Worm (Caenorhabditis elegans) whole organism, L1 larva: ENCODE measurements around the gene ZK353.3.
A peak's percentile ranks its signal among the peaks of the same experiment; 100 is the strongest.

Experiments used
- C04F5.9 ChIP-seq: sonication (generic microtip); optimal IDR thresholded peaks from 2 replicates; lab custom pipeline; 2016; ENCODE audit warnings: missing genetic modification characterization, missing compliant biosample characterization
- C16A3.4 ChIP-seq: fragments of 150-350 bp; optimal IDR thresholded peaks from 2 replicates; lab custom pipeline; 2014; ENCODE audit warnings: missing biosample characterization, missing genetic modification characterization
- F16B12.6 ChIP-seq: fragments of 150-350 bp; optimal IDR thresholded peaks from 2 replicates; lab custom pipeline; 2014; ENCODE audit warnings: missing biosample characterization, missing genetic modification characterization
- Y116A8C.19 ChIP-seq: sonication (generic microtip); optimal IDR thresholded peaks from 2 replicates; lab custom pipeline; 2016; ENCODE audit warnings: missing compliant biosample characterization, missing genetic modification characterization, borderline replicate concordance
- aha-1 ChIP-seq: fragments of 150-350 bp; optimal IDR thresholded peaks from 2 replicates; lab custom pipeline; 2014; ENCODE audit warnings: missing biosample characterization, missing genetic modification characterization
- ama-1 ChIP-seq: fragments of 150-350 bp; optimal IDR thresholded peaks from 2 replicates; lab custom pipeline; 2014
- blmp-1 ChIP-seq: fragments of 150-350 bp; optimal IDR thresholded peaks from 2 replicates; lab custom pipeline; 2014; ENCODE audit warnings: missing biosample characterization, missing genetic modification characterization
- ceh-63 ChIP-seq: fragments of 200-800 bp; sonication (Bioruptor generic); optimal IDR thresholded peaks from 2 replicates; lab custom pipeline; 2018; ENCODE audit warnings: mild to moderate bottlenecking, missing genetic modification characterization, missing compliant biosample characterization
- ceh-8 ChIP-seq: fragments of 200-800 bp; sonication (Bioruptor generic); optimal IDR thresholded peaks from 2 replicates; lab custom pipeline; 2018; ENCODE audit warnings: mild to moderate bottlenecking, missing genetic modification characterization, moderate library complexity, missing compliant biosample characterization
- ceh-82 ChIP-seq, 3 experiments: fragments of 150-350 bp in 1 of 3; sonication (generic microtip) in 2 of 3; optimal IDR thresholded peaks; 2 replicates each; lab custom pipeline; 2014 to 2017; ENCODE audit warnings: missing biosample characterization in 3 of 3, missing genetic modification characterization in 3 of 3
- ceh-90 ChIP-seq: sonication (generic microtip); optimal IDR thresholded peaks from 2 replicates; lab custom pipeline; 2016; ENCODE audit warnings: missing genetic modification characterization, missing compliant biosample characterization
- ces-1 ChIP-seq: fragments of 150-350 bp; optimal IDR thresholded peaks from 2 replicates; lab custom pipeline; 2014; ENCODE audit warnings: missing biosample characterization, missing genetic modification reagents, missing genetic modification characterization
- elt-2 ChIP-seq: sonication (generic microtip); optimal IDR thresholded peaks from 2 replicates; lab custom pipeline; 2016; ENCODE audit warnings: missing genetic modification characterization, mild to moderate bottlenecking, inconsistent platforms, missing compliant biosample characterization, missing genetic modification reagents
- ets-5 ChIP-seq: fragments of 200-800 bp; sonication (Bioruptor generic); IDR thresholded peaks from 2 replicates; pipeline ENCODE4 v1.3.6; 2022; ENCODE audit warnings: missing genetic modification characterization, missing compliant biosample characterization
- fkh-8 ChIP-seq: sonication (generic microtip); optimal IDR thresholded peaks from 2 replicates; lab custom pipeline; 2016; ENCODE audit warnings: mild to moderate bottlenecking, missing genetic modification characterization, missing compliant biosample characterization
- fos-1 ChIP-seq: fragments of 150-350 bp; optimal IDR thresholded peaks from 2 replicates; lab custom pipeline; 2014; ENCODE audit warnings: missing biosample characterization, missing genetic modification characterization
- grh-1 ChIP-seq: fragments of 200-800 bp; sonication (Bioruptor generic); IDR thresholded peaks from 2 replicates; pipeline ENCODE4 v1.3.6; 2022; ENCODE audit warnings: missing genetic modification reagents, missing genetic modification characterization, missing compliant biosample characterization
- hlh-4 ChIP-seq: sonication (generic microtip); optimal IDR thresholded peaks from 2 replicates; lab custom pipeline; 2016; ENCODE audit warnings: mild to moderate bottlenecking, missing genetic modification characterization, missing compliant biosample characterization
- hpl-2 ChIP-seq: fragments of 150-350 bp; optimal IDR thresholded peaks from 2 replicates; lab custom pipeline; 2014; ENCODE audit warnings: missing biosample characterization, missing genetic modification reagents, missing genetic modification characterization
- isw-1 ChIP-seq: fragments of 200-800 bp; sonication (Bioruptor generic); IDR thresholded peaks from 2 replicates; pipeline ENCODE4 v1.3.6; 2022; ENCODE audit warnings: missing genetic modification characterization, missing compliant biosample characterization
- lin-14 ChIP-seq: fragments of 200-800 bp; sonication (Bioruptor generic); optimal IDR thresholded peaks from 2 replicates; lab custom pipeline; 2018; ENCODE audit warnings: mild to moderate bottlenecking, missing genetic modification characterization, moderate library complexity, missing compliant biosample characterization
- lin-15B ChIP-seq: fragments of 150-350 bp; sonication (generic microtip); optimal IDR thresholded peaks from 3 replicates; lab custom pipeline; 2014; ENCODE audit warnings: missing biosample characterization, missing genetic modification characterization
- lin-35 ChIP-seq, 2 experiments: fragments of 150-350 bp; optimal IDR thresholded peaks; 2 replicates each; lab custom pipeline; 2014; ENCODE audit warnings: missing biosample characterization in 2 of 2, missing genetic modification characterization in 2 of 2, missing genetic modification reagents in 2 of 2
- lin-39 ChIP-seq: fragments of 150-350 bp; optimal IDR thresholded peaks from 2 replicates; lab custom pipeline; 2014; ENCODE audit warnings: missing biosample characterization, missing genetic modification reagents, missing genetic modification characterization
- lir-3 ChIP-seq: sonication (generic microtip); optimal IDR thresholded peaks from 2 replicates; lab custom pipeline; 2016; ENCODE audit warnings: mild to moderate bottlenecking, missing genetic modification characterization, moderate library complexity, missing compliant biosample characterization; ENCODE audit not compliant: poor library complexity
- lsy-2 ChIP-seq, 2 experiments: fragments of 150-350 bp; optimal IDR thresholded peaks; 2 replicates each; lab custom pipeline; 2014; ENCODE audit warnings: missing biosample characterization in 2 of 2, missing genetic modification characterization in 2 of 2
- mab-9 ChIP-seq: fragments of 200-800 bp; sonication (Bioruptor generic); IDR thresholded peaks from 2 replicates; pipeline ENCODE4 v1.3.6; 2022; ENCODE audit warnings: missing genetic modification reagents, missing genetic modification characterization, missing compliant biosample characterization
- mdl-1 ChIP-seq, 2 experiments: fragments of 150-350 bp; optimal IDR thresholded peaks; 2 replicates each; lab custom pipeline; 2014 to 2017; ENCODE audit warnings: missing biosample characterization in 2 of 2, missing genetic modification characterization in 2 of 2, inconsistent platforms in 1 of 2
- nhr-12 ChIP-seq: sonication (generic microtip); optimal IDR thresholded peaks from 2 replicates; lab custom pipeline; 2017; ENCODE audit warnings: missing biosample characterization, missing genetic modification characterization
- nhr-19 ChIP-seq: fragments of 200-800 bp; sonication (Bioruptor generic); conservative IDR thresholded peaks from 2 replicates; pipeline ENCODE4 v1.3.6; 2022; ENCODE audit warnings: missing genetic modification characterization, missing compliant biosample characterization
- nhr-20 ChIP-seq: sonication (generic microtip); optimal IDR thresholded peaks from 2 replicates; lab custom pipeline; 2016; ENCODE audit warnings: mild to moderate bottlenecking, missing genetic modification characterization, missing compliant biosample characterization
- nhr-237 ChIP-seq: fragments of 150-350 bp; optimal IDR thresholded peaks from 2 replicates; lab custom pipeline; 2014; ENCODE audit warnings: missing biosample characterization, missing genetic modification characterization
- nhr-28 ChIP-seq: fragments of 150-350 bp; optimal IDR thresholded peaks from 2 replicates; lab custom pipeline; 2014; ENCODE audit warnings: missing biosample characterization, missing genetic modification characterization
- nhr-76 ChIP-seq: sonication (generic microtip); optimal IDR thresholded peaks from 2 replicates; lab custom pipeline; 2017; ENCODE audit warnings: missing biosample characterization, missing genetic modification characterization
- nhr-77 ChIP-seq: fragments of 150-350 bp; optimal IDR thresholded peaks from 2 replicates; lab custom pipeline; 2014; ENCODE audit warnings: missing biosample characterization, missing genetic modification characterization
- nhr-84 ChIP-seq: sonication (generic microtip); optimal IDR thresholded peaks from 2 replicates; lab custom pipeline; 2017; ENCODE audit warnings: missing biosample characterization, missing genetic modification characterization
- nhr-90 ChIP-seq: sonication (generic microtip); optimal IDR thresholded peaks from 2 replicates; lab custom pipeline; 2016; ENCODE audit warnings: mild to moderate bottlenecking, missing genetic modification characterization, missing compliant biosample characterization; ENCODE audit not compliant: poor library complexity
- pag-3 ChIP-seq: sonication (generic microtip); optimal IDR thresholded peaks from 2 replicates; lab custom pipeline; 2017; ENCODE audit warnings: missing genetic modification characterization, mild to moderate bottlenecking, missing compliant biosample characterization, antibody characterized with exemption, borderline replicate concordance; ENCODE audit not compliant: insufficient read depth
- pax-3 ChIP-seq: fragments of 200-800 bp; sonication (Bioruptor generic); optimal IDR thresholded peaks from 2 replicates; lab custom pipeline; 2018; ENCODE audit warnings: mild to moderate bottlenecking, missing genetic modification characterization, moderate library complexity, missing compliant biosample characterization
- pqm-1 ChIP-seq: sonication (generic microtip); optimal IDR thresholded peaks from 3 replicates; lab custom pipeline; 2017; ENCODE audit warnings: missing biosample characterization, missing genetic modification characterization
- rnt-1 ChIP-seq: sonication (generic microtip); optimal IDR thresholded peaks from 2 replicates; lab custom pipeline; 2016; ENCODE audit warnings: mild to moderate bottlenecking, missing genetic modification characterization, moderate library complexity, missing compliant biosample characterization
- skn-1 ChIP-seq: fragments of 150-350 bp; optimal IDR thresholded peaks from 2 replicates; lab custom pipeline; 2014; ENCODE audit warnings: missing biosample characterization, missing genetic modification characterization
- snpc-4 ChIP-seq: fragments of 150-350 bp; optimal IDR thresholded peaks from 2 replicates; lab custom pipeline; 2014; ENCODE audit warnings: missing biosample characterization, missing genetic modification characterization
- snu-23 ChIP-seq: sonication (generic microtip); optimal IDR thresholded peaks from 2 replicates; lab custom pipeline; 2016; ENCODE audit warnings: missing genetic modification characterization, missing compliant biosample characterization
- sox-4 ChIP-seq: sonication (generic microtip); optimal IDR thresholded peaks from 2 replicates; lab custom pipeline; 2016; ENCODE audit warnings: missing genetic modification characterization, missing compliant biosample characterization
- swsn-7 ChIP-seq: sonication (generic microtip); optimal IDR thresholded peaks from 2 replicates; lab custom pipeline; 2016; ENCODE audit warnings: missing genetic modification characterization, missing compliant biosample characterization
- tbx-2 ChIP-seq: sonication (generic microtip); optimal IDR thresholded peaks from 2 replicates; lab custom pipeline; 2016; ENCODE audit warnings: missing genetic modification characterization, missing compliant biosample characterization
- tlp-1 ChIP-seq: fragments of 150-350 bp; optimal IDR thresholded peaks from 2 replicates; lab custom pipeline; 2014; ENCODE audit warnings: missing biosample characterization, missing genetic modification characterization
- unc-130 ChIP-seq: fragments of 150-350 bp; optimal IDR thresholded peaks from 2 replicates; lab custom pipeline; 2017; ENCODE audit warnings: missing biosample characterization, missing genetic modification characterization, inconsistent platforms
- xbp-1 ChIP-seq: sonication (generic microtip); optimal IDR thresholded peaks from 2 replicates; lab custom pipeline; 2016; ENCODE audit warnings: missing genetic modification characterization, missing compliant biosample characterization
- zip-4 ChIP-seq: fragments of 200-800 bp; sonication (Bioruptor generic); optimal IDR thresholded peaks from 2 replicates; lab custom pipeline; 2018; ENCODE audit warnings: mild to moderate bottlenecking, missing genetic modification characterization, moderate library complexity, missing compliant biosample characterization
- ztf-4 ChIP-seq: fragments of 150-350 bp; optimal IDR thresholded peaks from 2 replicates; lab custom pipeline; 2014; ENCODE audit warnings: missing biosample characterization, missing genetic modification characterization

ZK353.3 gene

DNA sequence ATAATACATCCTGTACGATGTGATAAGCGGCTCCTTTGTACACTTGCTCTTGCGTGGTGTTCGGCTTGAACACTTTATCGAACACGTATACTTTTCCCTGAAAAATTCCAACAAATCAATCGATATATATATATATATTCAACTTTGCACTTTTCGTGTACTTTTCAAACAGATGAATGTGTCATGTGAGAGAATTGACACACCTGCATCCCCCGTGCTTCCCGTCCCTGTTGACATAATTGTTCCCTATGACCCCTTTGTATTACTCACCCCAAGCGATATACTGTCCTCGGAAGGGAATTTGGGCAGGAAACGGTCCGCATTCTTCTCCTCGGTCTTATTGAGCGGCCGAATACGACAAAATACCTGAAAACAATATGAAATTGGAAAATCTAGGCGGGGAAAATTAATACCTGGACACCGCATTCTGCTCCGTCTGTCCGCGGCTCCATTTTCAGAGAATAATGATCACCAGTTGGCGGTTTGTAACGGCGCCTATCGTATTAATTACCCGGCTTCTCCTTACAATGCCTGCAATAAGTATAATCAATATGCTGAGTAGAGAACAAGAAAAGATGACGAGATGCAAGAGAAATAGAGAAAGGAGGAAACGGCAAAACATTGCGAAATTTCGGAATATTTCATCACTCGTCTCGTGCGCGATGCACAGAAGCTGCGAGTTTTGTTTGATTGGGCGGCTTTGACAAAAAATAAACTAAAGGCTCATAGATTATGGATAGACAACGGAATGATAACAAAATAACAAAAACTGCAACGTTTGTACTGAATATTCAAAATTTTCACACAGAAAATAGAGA is 40.9 kb upstream of the ZK353.3 start, which contains the start of gene unc-116 (continued):
- TF ChIP-seq mdl-1 (tag; optimal IDR thresholded peaks at IDR 0.05; lab: Kevin White, UChicago) (peak in 1 of 2 experiments; percentile 74), pag-3 (tag; lab: Kevin White, UChicago) (no peak), pqm-1 (tag; lab: Kevin White, UChicago) (no peak), ceh-90 (no peak), lin-39 (no peak), elt-2 (tag; lab: Kevin White, UChicago) (no peak), ceh-63 (GFP tag; lab: Kevin White, UChicago) (no peak), nhr-20 (tag; lab: Kevin White, UChicago) (no peak), lin-14 (GFP tag; lab: Kevin White, UChicago) (peak; percentile 75), snu-23 (GFP tag; lab: Kevin White, UChicago) (peak; percentile 5), C16A3.4 (tag; lab: Kevin White, UChicago) (peak; percentile 34), hlh-4 (tag; lab: Kevin White, UChicago) (no peak), ces-1 (GFP tag; lab: Kevin White, UChicago) (no peak), lir-3 (tag; lab: Kevin White, UChicago) (peak; percentile 22), rnt-1 (tag; lab: Kevin White, UChicago) (no peak), ceh-82 (tag; optimal IDR thresholded peaks at IDR 0.05; lab: Kevin White, UChicago) (peak; percentile 50 to 72 (median 58)), tlp-1 (no peak), C04F5.9 (tag; lab: Kevin White, UChicago) (no peak), nhr-28 (tag; lab: Kevin White, UChicago) (no peak), swsn-7 (tag; lab: Kevin White, UChicago) (peak; percentile 2), Y116A8C.19 (tag; lab: Kevin White, UChicago) (no peak), nhr-90 (tag; lab: Kevin White, UChicago) (no peak), tbx-2 (tag; lab: Kevin White, UChicago) (no peak), skn-1 (tag; lab: Kevin White, UChicago) (peak; percentile 94), fos-1 (tag; lab: Kevin White, UChicago) (peak; percentile 8), snpc-4 (tag; lab: Kevin White, UChicago) (peak; percentile 9), mab-9 (no peak), lin-15B (tag; lab: Kevin White, UChicago) (peak; percentile 18), ztf-4 (tag; lab: Kevin White, UChicago) (peak; percentile 54), aha-1 (tag; lab: Kevin White, UChicago) (no peak), lsy-2 (tag; optimal IDR thresholded peaks at IDR 0.05; lab: Kevin White, UChicago) (peak; percentile 60 to 70), nhr-84 (tag; lab: Kevin White, UChicago) (no peak), nhr-76 (no peak), xbp-1 (tag; lab: Kevin White, UChicago) (no peak), nhr-19 (peak; percentile 32; the same call in 1 of the 2 replicates), nhr-237 (tag; lab: Kevin White, UChicago) (peak; percentile 11), ets-5 (GFP tag; lab: Robert Waterston, UW) (no peak), fkh-8 (tag; lab: Kevin White, UChicago) (peak; percentile 67), grh-1 (GFP tag; lab: Robert Waterston, UW) (no peak), unc-130 (tag; lab: Kevin White, UChicago) (peak; percentile 2), sox-4 (tag; lab: Kevin White, UChicago) (no peak), lin-35 (GFP tag; optimal IDR thresholded peaks at IDR 0.05; lab: Kevin White, UChicago) (peak; percentile 38 to 39), nhr-12 (tag; lab: Kevin White, UChicago) (no peak), nhr-77 (tag; lab: Kevin White, UChicago) (no peak), pax-3 (no peak), blmp-1 (peak; percentile 35), ceh-8 (GFP tag; lab: Kevin White, UChicago) (no peak), ama-1 (lab: Kevin White, UChicago) (no peak), hpl-2 (GFP tag; lab: Kevin White, UChicago) (peak; percentile 49), zip-4 (GFP tag; lab: Kevin White, UChicago) (peak; percentile 92), F16B12.6 (tag; lab: Kevin White, UChicago) (peak; percentile 43), isw-1 (GFP tag; lab: Robert Waterston, UW) (peak; percentile 43; the same call in 1 of the 2 replicates)
